Fruit fly (Drosophila melanogaster): ENCODE data around the gene Kaz1-ORFB.

The Kaz1-ORFB gene

dm6 chr3L:179490-180261, 36.7 kb upstream of the Kaz1-ORFB start, which contains the start of gene CG13875:
CG13875 (plus strand) TSS chr3L:179923.
- peak; percentile 49 to 77 for TF ChIP-seq dl (GFP tag; optimal IDR thresholded peaks at IDR 0.05; ENCODE audit: insufficient read depth in 1 of 2, partially characterized antibody in 2 of 2)
- peak; percentile 88 for TF ChIP-seq Dif (GFP tag; optimal IDR thresholded peaks at IDR 0.05; ENCODE audit: partially characterized antibody)
- no peak for TF ChIP-seq sage (GFP tag; optimal IDR thresholded peaks at IDR 0.05)

DNA sequence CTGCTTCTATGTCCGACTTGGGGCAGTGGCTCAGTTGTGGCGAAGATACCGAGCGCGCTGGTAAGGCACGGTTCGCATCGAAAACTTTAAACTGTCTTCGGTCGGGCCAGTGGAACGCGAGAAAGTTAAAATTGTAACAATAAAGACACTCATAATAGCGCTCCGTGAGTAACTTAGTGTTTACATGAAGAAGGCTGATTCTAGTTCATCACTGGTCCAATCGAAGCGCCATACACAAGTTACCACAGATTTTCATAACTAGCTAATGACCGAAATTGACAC, 36.2 kb upstream of the Kaz1-ORFB start:
- no peak for TF ChIP-seq pan (optimal IDR thresholded peaks at IDR 0.05)
- no peak for TF ChIP-seq Mio (GFP tag; optimal IDR thresholded peaks at IDR 0.05)
- TF ChIP-seq N (GFP tag; optimal IDR thresholded peaks at IDR 0.05) = no peak
- TF ChIP-seq usp (GFP tag; optimal IDR thresholded peaks at IDR 0.05) = no peak
- TF ChIP-seq Jra (GFP tag; optimal IDR thresholded peaks at IDR 0.05) = no peak
- no peak for TF ChIP-seq fru (GFP tag; optimal IDR thresholded peaks at IDR 0.05)
- no peak for TF ChIP-seq HLH106 (tag; optimal IDR thresholded peaks at IDR 0.05)
- TF ChIP-seq Hr83 (GFP tag; optimal IDR thresholded peaks at IDR 0.05; ENCODE audit: poor library complexity, severe bottlenecking) = peak; percentile 13
- no peak for TF ChIP-seq dsf (GFP tag; optimal IDR thresholded peaks at IDR 0.05; ENCODE audit: borderline replicate concordance)

DNA sequence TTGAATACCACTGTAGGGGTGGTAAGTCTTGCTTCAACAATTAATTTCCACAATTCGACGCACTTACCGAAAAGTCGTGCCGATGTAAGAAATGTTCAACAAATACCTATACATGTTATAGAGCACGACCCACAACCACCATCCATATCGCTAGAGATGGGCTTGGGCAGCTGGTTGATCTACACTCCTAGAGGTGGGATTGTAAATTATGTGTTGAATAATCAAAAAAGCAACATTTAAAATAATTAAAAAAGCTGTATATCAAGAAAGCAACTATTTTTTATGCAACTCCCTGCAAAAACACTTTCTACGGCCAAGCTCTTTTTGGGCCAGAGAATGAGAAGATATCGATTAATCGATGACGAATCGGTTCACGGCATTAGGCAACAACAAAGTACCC, 32.2 kb upstream of the Kaz1-ORFB start, which contains the start of the genes CG34140, Mkp and Mtch:
CG34140 (minus strand) TSS at position 174 of the 400 bp plus-strand sequence.
Mkp (minus strand) TSS at position 290 of the 400 bp plus-strand sequence.
Mtch (plus strand) TSS at position 376 of the 400 bp plus-strand sequence.
- no peak for TF ChIP-seq GATAd (GFP tag; optimal IDR thresholded peaks at IDR 0.05)
- TF ChIP-seq CrebA (GFP tag; optimal IDR thresholded peaks at IDR 0.05; ENCODE audit: borderline replicate concordance) = no peak
- TF ChIP-seq tai (GFP tag; optimal IDR thresholded peaks at IDR 0.05) = no peak
- TF ChIP-seq Hr78 (GFP tag; optimal IDR thresholded peaks at IDR 0.05) = no peak
- no peak for TF ChIP-seq rgr (GFP tag; optimal IDR thresholded peaks at IDR 0.05)
- TF ChIP-seq sage (GFP tag; optimal IDR thresholded peaks at IDR 0.05) = no peak
- TF ChIP-seq lola (GFP tag; optimal IDR thresholded peaks at IDR 0.05) = no peak
- TF ChIP-seq Mio (GFP tag; optimal IDR thresholded peaks at IDR 0.05) = no peak
- TF ChIP-seq psq (GFP tag; optimal IDR thresholded peaks at IDR 0.05) = peak; percentile 80
- TF ChIP-seq N (GFP tag; optimal IDR thresholded peaks at IDR 0.05) = no peak
- TF ChIP-seq HLH106 (tag; optimal IDR thresholded peaks at IDR 0.05) = peak; percentile 87
- peak; percentile 76 to 95 for TF ChIP-seq foxo (GFP tag; optimal IDR thresholded peaks at IDR 0.05)
- TF ChIP-seq Myc (optimal IDR thresholded peaks at IDR 0.05) = no peak
- TF ChIP-seq dsf (GFP tag; optimal IDR thresholded peaks at IDR 0.05; ENCODE audit: borderline replicate concordance) = peak; percentile 88
- peak; percentile 90 for TF ChIP-seq br (GFP tag; optimal IDR thresholded peaks at IDR 0.05)
- peak; percentile 88 for TF ChIP-seq OdsH (GFP tag; optimal IDR thresholded peaks at IDR 0.05)
- TF ChIP-seq Sp1 (GFP tag; optimal IDR thresholded peaks at IDR 0.05) = peak; percentile 85
- no peak for TF ChIP-seq Dfd (GFP tag; optimal IDR thresholded peaks at IDR 0.05)
- TF ChIP-seq Hr83 (GFP tag; optimal IDR thresholded peaks at IDR 0.05; ENCODE audit: poor library complexity, severe bottlenecking) = peak; percentile 78
- peak; percentile 93 for TF ChIP-seq h (GFP tag; optimal IDR thresholded peaks at IDR 0.05)
- peak; percentile 97 for TF ChIP-seq Jra (GFP tag; optimal IDR thresholded peaks at IDR 0.05)
- TF ChIP-seq CG9705 (GFP tag; optimal IDR thresholded peaks at IDR 0.05) = peak; percentile 78
- TF ChIP-seq usp (GFP tag; optimal IDR thresholded peaks at IDR 0.05) = no peak
- TF ChIP-seq dmrt93B (GFP tag; optimal IDR thresholded peaks at IDR 0.05) = no peak
- TF ChIP-seq ey (GFP tag; optimal IDR thresholded peaks at IDR 0.05) = peak; percentile 91
- no peak for TF ChIP-seq Dif (GFP tag; optimal IDR thresholded peaks at IDR 0.05; ENCODE audit: partially characterized antibody)
- peak; percentile 89 for TF ChIP-seq fru (GFP tag; optimal IDR thresholded peaks at IDR 0.05)
- no peak for TF ChIP-seq brk (GFP tag; optimal IDR thresholded peaks at IDR 0.05)
- peak; percentile 76 for TF ChIP-seq CG32264 (GFP tag; optimal IDR thresholded peaks at IDR 0.05)
- peak; percentile 90 for TF ChIP-seq sv (GFP tag; optimal IDR thresholded peaks at IDR 0.05)
- no peak for TF ChIP-seq Hnf4 (GFP tag; optimal IDR thresholded peaks at IDR 0.05)

Measured in whole organism, wandering third instar larva.